Fruit fly (Drosophila melanogaster): ENCODE data around the gene CG15525.
A peak's percentile ranks its signal among the peaks of the same experiment; 100 is the strongest.

CG15525 gene

DNA sequence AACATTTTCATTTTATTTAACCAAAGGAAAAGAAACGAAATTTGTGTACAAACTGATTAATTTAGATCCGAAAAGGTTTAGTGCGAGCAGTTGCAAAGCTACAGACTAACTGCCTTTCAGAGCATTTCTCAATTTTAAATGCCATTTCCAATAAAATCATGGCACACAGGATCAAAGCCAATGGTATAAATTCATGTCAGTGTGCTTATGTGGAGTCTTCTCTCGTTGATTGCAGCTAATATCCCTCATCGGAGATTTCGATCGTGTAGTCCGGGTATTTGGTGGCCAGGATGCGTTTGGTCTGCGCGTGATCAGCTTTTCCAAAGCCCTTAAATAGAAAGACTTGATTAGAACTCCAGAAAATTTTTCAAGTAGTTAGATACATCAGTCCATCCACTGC lies 41.2 kb upstream of the CG15525 start, which contains the start of gene janB:
janB (minus strand) TSS at position 101 of the 400 bp plus-strand sequence.
- TF ChIP-seq CG14655 (GFP tag; optimal IDR thresholded peaks at IDR 0.05) (no peak), CG13204 (GFP tag; optimal IDR thresholded peaks at IDR 0.05) (no peak)

DNA sequence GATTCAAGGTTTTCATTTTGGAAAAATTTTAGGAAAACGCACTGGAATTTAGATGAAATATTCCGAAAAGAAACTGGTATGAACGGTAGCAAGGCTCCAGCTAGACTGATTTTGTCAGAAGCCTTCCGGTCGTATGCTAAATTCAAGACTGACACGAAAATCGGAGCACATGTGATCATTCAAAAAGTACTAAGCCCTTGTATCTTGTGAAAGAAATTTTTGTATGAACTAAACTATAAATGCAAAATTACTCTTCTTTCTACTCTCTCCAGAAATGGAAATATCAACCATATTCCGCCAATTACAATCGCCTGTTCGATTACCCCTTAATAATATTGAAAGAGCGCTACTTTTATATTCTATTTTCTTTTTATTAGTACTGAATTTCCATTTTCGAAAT lies 40.2 kb upstream of the CG15525 start, which contains the start of gene ocn:
ocn (minus strand) TSS at position 101 of the 400 bp plus-strand sequence.
- TF ChIP-seq rn (GFP tag; IDR thresholded peaks at IDR 0.05) (no peak), CG10348 (GFP tag; IDR thresholded peaks at IDR 0.05) (no peak), EcR (GFP tag; optimal IDR thresholded peaks at IDR 0.05) (no peak), D1 (tag; optimal IDR thresholded peaks at IDR 0.05) (no peak), Pif1A (GFP tag; optimal IDR thresholded peaks at IDR 0.05) (no peak), CG15710 (tag; optimal IDR thresholded peaks at IDR 0.05) (no peak), fd96Ca (GFP tag; IDR thresholded peaks at IDR 0.05) (no peak), CG34367 (tag; optimal IDR thresholded peaks at IDR 0.05) (no peak), CG4496 (GFP tag; IDR thresholded peaks at IDR 0.05) (no peak), gl (tag; optimal IDR thresholded peaks at IDR 0.05) (no peak), CG12605 (GFP tag; IDR thresholded peaks at IDR 0.05) (no peak), CG8301 (tag; optimal IDR thresholded peaks at IDR 0.05) (no peak), CG32121 (GFP tag; IDR thresholded peaks at IDR 0.05) (no peak), CG8159 (tag; optimal IDR thresholded peaks at IDR 0.05) (no peak), Pif1B (GFP tag; optimal IDR thresholded peaks at IDR 0.05) (no peak), CG14655 (GFP tag; optimal IDR thresholded peaks at IDR 0.05) (no peak), Snoo (tag; optimal IDR thresholded peaks at IDR 0.05) (no peak), Ets98B (GFP tag; IDR thresholded peaks at IDR 0.05) (no peak)

DNA sequence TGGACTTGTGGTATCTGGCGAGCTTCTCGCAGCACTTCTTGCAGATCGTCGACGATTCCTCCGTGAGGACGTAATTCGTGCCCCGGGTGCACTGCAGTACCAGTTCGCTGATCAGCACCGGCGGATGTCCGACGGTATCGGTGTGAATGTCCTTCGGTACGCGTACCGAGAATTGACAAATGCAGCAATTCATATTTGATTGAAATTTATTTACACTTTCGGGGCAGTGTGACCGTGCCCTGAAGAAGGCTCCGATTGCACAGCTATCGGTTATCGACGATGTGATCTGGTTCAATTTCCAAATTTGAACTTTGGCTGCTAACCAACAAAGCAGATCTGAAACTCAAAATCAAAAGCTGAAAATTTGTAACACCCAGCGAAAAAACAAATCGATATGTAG lies 39.1 kb upstream of the CG15525 start, which contains the start of gene ZIPIC:
ZIPIC (minus strand) TSS at position 262 of the 400 bp plus-strand sequence.
- TF ChIP-seq CG17806 (tag; optimal IDR thresholded peaks at IDR 0.05) = no peak
- TF ChIP-seq CG8301 (tag; optimal IDR thresholded peaks at IDR 0.05) = no peak
- TF ChIP-seq CG15710 (tag; optimal IDR thresholded peaks at IDR 0.05) = no peak
- no peak for TF ChIP-seq gl (tag; optimal IDR thresholded peaks at IDR 0.05)
- TF ChIP-seq CG9948 (tag; optimal IDR thresholded peaks at IDR 0.05) = no peak
- TF ChIP-seq EcR (GFP tag; optimal IDR thresholded peaks at IDR 0.05) = no peak
- TF ChIP-seq CG32121 (GFP tag; IDR thresholded peaks at IDR 0.05) = no peak
- TF ChIP-seq CG14655 (GFP tag; optimal IDR thresholded peaks at IDR 0.05) = no peak
- TF ChIP-seq Snoo (tag; optimal IDR thresholded peaks at IDR 0.05) = no peak
- no peak for TF ChIP-seq CG12605 (GFP tag; IDR thresholded peaks at IDR 0.05)
- TF ChIP-seq CG4496 (GFP tag; IDR thresholded peaks at IDR 0.05) = no peak
- TF ChIP-seq rn (GFP tag; IDR thresholded peaks at IDR 0.05) = no peak
- TF ChIP-seq Pif1B (GFP tag; optimal IDR thresholded peaks at IDR 0.05) = no peak
- no peak for TF ChIP-seq CG8159 (tag; optimal IDR thresholded peaks at IDR 0.05)
- no peak for TF ChIP-seq CG13204 (GFP tag; optimal IDR thresholded peaks at IDR 0.05)
- TF ChIP-seq fd96Ca (GFP tag; IDR thresholded peaks at IDR 0.05) = no peak
- TF ChIP-seq CG10348 (GFP tag; IDR thresholded peaks at IDR 0.05) = no peak
- TF ChIP-seq Ets98B (GFP tag; IDR thresholded peaks at IDR 0.05) = no peak
- TF ChIP-seq CG34367 (tag; optimal IDR thresholded peaks at IDR 0.05) = no peak

DNA sequence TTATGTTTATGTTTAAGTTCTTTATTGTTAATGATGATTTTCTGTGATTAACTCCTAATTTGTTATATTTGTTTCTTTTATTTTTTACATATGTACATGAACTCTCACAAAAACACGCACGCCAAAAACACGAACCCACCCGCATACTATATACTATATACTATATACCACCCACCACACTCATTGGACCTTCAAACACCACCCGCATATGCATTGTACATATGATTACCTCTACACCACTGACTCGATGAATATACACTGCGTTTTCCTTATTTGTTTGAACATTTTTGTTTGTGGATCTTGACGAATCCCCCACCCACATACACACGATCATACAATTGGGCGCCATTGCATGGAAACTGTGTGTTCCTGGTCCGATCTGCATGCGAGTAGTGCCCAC lies 34.8 kb upstream of the CG15525 start:
- TF ChIP-seq Pif1B (GFP tag; optimal IDR thresholded peaks at IDR 0.05) = no peak
- no peak for TF ChIP-seq Ets98B (GFP tag; IDR thresholded peaks at IDR 0.05)
- TF ChIP-seq Pif1A (GFP tag; optimal IDR thresholded peaks at IDR 0.05) = no peak
- TF ChIP-seq CG17806 (tag; optimal IDR thresholded peaks at IDR 0.05) = no peak
- TF ChIP-seq CG8159 (tag; optimal IDR thresholded peaks at IDR 0.05) = no peak
- TF ChIP-seq CG4496 (GFP tag; IDR thresholded peaks at IDR 0.05) = no peak
- TF ChIP-seq fd96Ca (GFP tag; IDR thresholded peaks at IDR 0.05) = no peak
- no peak for TF ChIP-seq gl (tag; optimal IDR thresholded peaks at IDR 0.05)
- no peak for TF ChIP-seq D1 (tag; optimal IDR thresholded peaks at IDR 0.05)

DNA sequence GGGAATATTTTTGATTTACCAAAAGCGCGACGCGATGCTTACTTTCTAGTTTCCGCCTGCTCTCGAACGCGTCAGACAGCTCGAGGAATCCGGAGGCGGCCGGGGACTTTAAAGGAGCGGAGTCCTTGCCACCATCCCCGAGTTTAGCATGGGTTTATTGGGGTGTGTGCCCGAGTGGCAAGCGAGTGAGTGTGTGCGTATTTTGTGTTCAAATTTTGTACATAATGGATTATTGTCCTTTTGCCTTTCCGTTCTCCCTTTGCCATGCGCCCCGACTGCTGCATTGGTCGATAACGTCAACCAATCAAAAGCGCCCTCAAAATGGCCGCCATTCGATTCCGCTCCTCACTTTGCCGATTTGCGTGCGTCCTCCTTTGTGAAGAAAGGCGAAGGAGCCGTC lies 32.6 kb upstream of the CG15525 start:
- TF ChIP-seq CG13204 (GFP tag; optimal IDR thresholded peaks at IDR 0.05) = no peak
- no peak for TF ChIP-seq CG15710 (tag; optimal IDR thresholded peaks at IDR 0.05)
- TF ChIP-seq CG9948 (tag; optimal IDR thresholded peaks at IDR 0.05) = no peak
- no peak for TF ChIP-seq Snoo (tag; optimal IDR thresholded peaks at IDR 0.05)
- TF ChIP-seq CG32121 (GFP tag; IDR thresholded peaks at IDR 0.05) = no peak
- no peak for TF ChIP-seq CG17806 (tag; optimal IDR thresholded peaks at IDR 0.05)
- TF ChIP-seq CG10348 (GFP tag; IDR thresholded peaks at IDR 0.05) = no peak
- no peak for TF ChIP-seq rn (GFP tag; IDR thresholded peaks at IDR 0.05)
- no peak for TF ChIP-seq Pif1B (GFP tag; optimal IDR thresholded peaks at IDR 0.05)
- no peak for TF ChIP-seq CG14655 (GFP tag; optimal IDR thresholded peaks at IDR 0.05)
- no peak for TF ChIP-seq D1 (tag; optimal IDR thresholded peaks at IDR 0.05)
- no peak for TF ChIP-seq CG8159 (tag; optimal IDR thresholded peaks at IDR 0.05)
- TF ChIP-seq EcR (GFP tag; optimal IDR thresholded peaks at IDR 0.05) = no peak

DNA sequence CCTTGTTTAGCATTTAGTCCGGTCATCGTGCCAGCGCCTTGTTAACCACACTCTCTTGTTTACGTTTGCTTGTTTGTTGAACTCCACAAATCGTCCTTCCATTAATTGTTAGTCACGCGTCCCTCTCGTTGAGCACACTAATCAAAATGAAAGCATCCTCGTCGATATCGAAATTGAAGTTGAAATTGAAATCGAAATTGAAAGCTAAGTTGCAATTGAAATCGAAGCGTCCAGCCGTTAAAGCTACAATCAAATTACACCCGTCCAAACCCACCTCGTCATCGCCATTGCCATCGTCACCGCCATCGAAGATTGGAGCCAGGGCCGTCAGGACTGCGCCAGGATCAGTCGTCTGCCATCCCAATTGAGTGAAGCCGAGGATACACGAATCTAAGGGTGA lies 26.0 kb upstream of the CG15525 start:
- TF ChIP-seq CG32121 (GFP tag; IDR thresholded peaks at IDR 0.05) (no peak), CG17806 (tag; optimal IDR thresholded peaks at IDR 0.05) (no peak)

DNA sequence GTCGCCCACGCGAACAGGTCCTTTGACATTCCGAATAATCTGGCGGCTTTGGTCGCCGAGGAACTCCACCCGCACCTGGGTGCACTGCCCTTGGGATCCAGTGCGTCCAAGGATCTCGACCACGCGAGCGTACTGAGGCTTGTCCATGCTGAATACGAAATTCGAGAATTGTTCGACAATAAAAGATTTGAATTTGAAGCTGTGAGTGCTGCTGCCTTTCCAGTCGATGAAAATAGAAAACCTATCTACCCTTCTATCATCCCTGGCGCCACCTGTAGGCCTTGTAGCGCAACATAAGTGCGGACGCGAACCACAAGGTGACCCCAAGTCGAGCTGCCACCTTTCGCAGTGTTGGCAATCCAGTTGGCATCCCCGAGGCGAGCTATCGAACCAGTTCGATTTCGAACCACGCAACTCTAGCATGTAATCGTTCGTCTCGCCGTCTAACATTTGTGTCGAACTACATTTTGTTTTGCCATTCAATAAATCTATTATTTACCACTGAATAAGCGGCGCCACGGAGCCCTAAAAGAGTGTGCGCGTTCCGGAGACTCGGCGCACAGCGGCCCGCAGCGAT lies 25.1 kb upstream of the CG15525 start, which contains the start of the genes RpS28a and Axn:
RpS28a (minus strand) TSS at position 197 of the 577 bp plus-strand sequence.
Axn (plus strand) TSS at position 391 of the 577 bp plus-strand sequence.
- TF ChIP-seq EcR (GFP tag; optimal IDR thresholded peaks at IDR 0.05) (peak; percentile 93), CG32121 (GFP tag; IDR thresholded peaks at IDR 0.05) (no peak), rn (GFP tag; IDR thresholded peaks at IDR 0.05) (no peak)

Data from whole organism, pupa.